Worm (Caenorhabditis elegans) whole organism, mixed stage, embryonic: ENCODE measurements around the gene R04B3.3.
A peak's percentile ranks its signal among the peaks of the same experiment; 100 is the strongest.

Experiments
- bed-3 ChIP-seq: fragments of 200-800 bp; sonication (Bioruptor generic); optimal IDR thresholded peaks from 3 replicates; lab custom pipeline; 2018; ENCODE audit warnings: mild to moderate bottlenecking, missing genetic modification characterization, moderate library complexity, missing compliant biosample characterization
- blmp-1 ChIP-seq: fragments of 150-350 bp; optimal IDR thresholded peaks from 2 replicates; lab custom pipeline; 2014; ENCODE audit warnings: missing biosample characterization, missing genetic modification characterization
- elt-1 ChIP-seq: sonication (generic microtip); optimal IDR thresholded peaks from 2 replicates; lab custom pipeline; 2017; ENCODE audit warnings: missing genetic modification characterization, mild to moderate bottlenecking, missing compliant biosample characterization, antibody characterized with exemption, moderate library complexity, borderline replicate concordance; ENCODE audit not compliant: insufficient read depth
- elt-3 ChIP-seq: fragments of 150-350 bp; optimal IDR thresholded peaks from 2 replicates; lab custom pipeline; 2014; ENCODE audit warnings: missing biosample characterization, missing genetic modification characterization
- lsy-2 ChIP-seq: fragments of 150-350 bp; optimal IDR thresholded peaks from 2 replicates; lab custom pipeline; 2014; ENCODE audit warnings: missing biosample characterization, missing genetic modification characterization
- mab-5 ChIP-seq: fragments of 150-350 bp; optimal IDR thresholded peaks from 2 replicates; lab custom pipeline; 2014; ENCODE audit warnings: missing biosample characterization, missing genetic modification characterization
- nhr-237 ChIP-seq: fragments of 150-350 bp; optimal IDR thresholded peaks from 2 replicates; lab custom pipeline; 2014; ENCODE audit warnings: missing biosample characterization, missing genetic modification characterization
- nhr-28 ChIP-seq: fragments of 150-350 bp; optimal IDR thresholded peaks from 2 replicates; lab custom pipeline; 2014; ENCODE audit warnings: missing biosample characterization, missing genetic modification characterization
- pha-4 ChIP-seq: fragments of 150-350 bp; optimal IDR thresholded peaks from 2 replicates; lab custom pipeline; 2018; ENCODE audit warnings: missing biosample characterization, missing genetic modification reagents, missing genetic modification characterization
- snpc-4 ChIP-seq: fragments of 150-350 bp; optimal IDR thresholded peaks from 2 replicates; lab custom pipeline; 2014; ENCODE audit warnings: missing biosample characterization, missing genetic modification characterization
- unc-120 ChIP-seq: sonication (generic microtip); optimal IDR thresholded peaks from 2 replicates; lab custom pipeline; 2017; ENCODE audit warnings: missing genetic modification characterization, missing compliant biosample characterization; ENCODE audit not compliant: poor library complexity, severe bottlenecking
- unc-62 ChIP-seq: fragments of 150-350 bp; optimal IDR thresholded peaks from 2 replicates; lab custom pipeline; 2014; ENCODE audit warnings: missing biosample characterization, missing genetic modification reagents, missing genetic modification characterization

DNA sequence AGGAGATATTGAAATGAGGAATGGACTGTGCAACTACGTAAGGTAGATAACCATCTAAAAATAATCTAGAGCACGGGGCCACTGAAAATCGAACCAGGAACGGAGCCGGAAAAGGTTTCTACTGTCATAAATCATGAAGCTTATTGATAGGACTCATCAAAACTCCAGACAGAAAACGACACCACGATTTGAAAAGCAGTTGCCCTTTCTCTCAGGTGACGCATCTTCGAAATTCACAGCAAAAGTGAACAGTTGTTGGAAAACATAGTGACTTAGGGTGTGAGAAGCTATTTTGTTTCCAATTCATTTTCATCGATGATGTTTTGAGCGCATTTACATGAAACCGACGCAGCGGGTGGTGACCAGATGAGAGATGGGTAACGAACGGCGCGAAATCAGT, 23.5 kb downstream of the R04B3.3 start:
- no peak for TF ChIP-seq nhr-237
- peak; percentile 11 for TF ChIP-seq unc-120 (tag; lab: Kevin White, UChicago)
- TF ChIP-seq pha-4 (tag; lab: Kevin White, UChicago) = no peak
- no peak for TF ChIP-seq bed-3
- TF ChIP-seq lsy-2 (tag; lab: Kevin White, UChicago) = no peak
- no peak for TF ChIP-seq nhr-28 (tag; lab: Kevin White, UChicago)
- no peak for TF ChIP-seq blmp-1 (tag; lab: Kevin White, UChicago)
- no peak for TF ChIP-seq elt-1 (tag; lab: Kevin White, UChicago)
- no peak for TF ChIP-seq mab-5 (tag; lab: Kevin White, UChicago)
- peak; percentile 54 for TF ChIP-seq unc-62 (GFP tag; lab: Kevin White, UChicago)
- TF ChIP-seq snpc-4 (tag; lab: Kevin White, UChicago) = no peak
- no peak for TF ChIP-seq elt-3 (tag; lab: Kevin White, UChicago)
